Comparison of ENCODE assay signal across 6 worm cellular contexts in the genomic region with DNA sequence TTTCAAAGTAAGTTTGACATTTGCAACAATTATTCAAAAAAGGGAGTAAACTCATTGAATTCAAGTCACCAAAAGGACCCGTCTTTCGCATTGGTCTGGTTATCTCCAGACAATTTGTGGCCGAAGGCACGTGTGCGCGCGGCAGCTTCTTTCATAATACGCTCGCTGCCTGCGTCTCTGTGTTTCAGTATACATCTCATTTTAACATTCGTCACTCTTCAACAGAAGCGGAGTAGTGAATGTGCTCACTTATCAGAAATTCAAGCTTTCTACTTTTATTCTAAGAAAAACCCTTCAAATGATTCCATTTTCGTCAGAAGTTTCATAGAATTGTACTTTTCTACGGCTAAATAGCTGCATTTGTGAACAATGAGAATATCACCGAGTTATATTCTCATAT.
TF ChIP-seq lines count a peak whose summit lies in the region.

No protein-coding gene starts in this region.

TF ChIP-seq in whole organism, L1 larva, 84 proteins besides CTCF, POLR2A, EP300 and RAD21 (continues in another document):
- TF ChIP-seq nhr-84 (tag; optimal IDR thresholded peaks at IDR 0.05; lab: Kevin White, UChicago): no peak
- peak; percentile 9 for TF ChIP-seq ceh-8 (GFP tag; optimal IDR thresholded peaks at IDR 0.05; lab: Kevin White, UChicago)
- no peak for TF ChIP-seq ama-1 (optimal IDR thresholded peaks at IDR 0.05; lab: Kevin White, UChicago)
- peak; percentile 64 for TF ChIP-seq xbp-1 (tag; optimal IDR thresholded peaks at IDR 0.05; lab: Kevin White, UChicago)
- TF ChIP-seq dsc-1 (tag; optimal IDR thresholded peaks at IDR 0.05; lab: Kevin White, UChicago): peak; percentile 84
- TF ChIP-seq efl-1 (optimal IDR thresholded peaks at IDR 0.05; lab: Kevin White, UChicago): peak; percentile 40 to 46
- peak; percentile 25 to 89 for TF ChIP-seq efl-1 (GFP tag; optimal IDR thresholded peaks at IDR 0.05 in 1 of 2; lab: Kevin White, UChicago)
- peak; percentile 52 for TF ChIP-seq fos-1 (tag; optimal IDR thresholded peaks at IDR 0.05; lab: Kevin White, UChicago)
- TF ChIP-seq nhr-77 (tag; optimal IDR thresholded peaks at IDR 0.05; lab: Kevin White, UChicago): peak; percentile 50
- TF ChIP-seq jun-1 (tag; optimal IDR thresholded peaks at IDR 0.05; lab: Kevin White, UChicago): peak; percentile 40
- peak; percentile 77 for TF ChIP-seq sox-4 (tag; optimal IDR thresholded peaks at IDR 0.05; lab: Kevin White, UChicago)
- peak; percentile 54 for TF ChIP-seq snu-23 (GFP tag; optimal IDR thresholded peaks at IDR 0.05; lab: Kevin White, UChicago)
- TF ChIP-seq mdl-1 (tag; optimal IDR thresholded peaks at IDR 0.05; lab: Kevin White, UChicago): peak in 1 of 2 experiments; percentile 35
- no peak for TF ChIP-seq ceh-88 (GFP tag; IDR thresholded peaks at IDR 0.05; lab: Robert Waterston, UW)

TF ChIP-seq in whole organism, L2 larva, 48 proteins besides CTCF, POLR2A, EP300 and RAD21 (continues in another document):
- TF ChIP-seq nhr-21 (tag; optimal IDR thresholded peaks at IDR 0.05; lab: Kevin White, UChicago): peak; percentile 75
- TF ChIP-seq unc-55 (GFP tag; optimal IDR thresholded peaks at IDR 0.05; lab: Kevin White, UChicago): peak; percentile 75
- TF ChIP-seq lin-11 (tag; optimal IDR thresholded peaks at IDR 0.05; lab: Kevin White, UChicago): peak; percentile 40
- TF ChIP-seq nhr-129 (tag; optimal IDR thresholded peaks at IDR 0.05; lab: Kevin White, UChicago): peak; percentile 62
- TF ChIP-seq F13H6.1 (tag; optimal IDR thresholded peaks at IDR 0.05; lab: Kevin White, UChicago): no peak
- TF ChIP-seq ceh-82 (tag; optimal IDR thresholded peaks at IDR 0.05; lab: Kevin White, UChicago): no peak
- TF ChIP-seq unc-39 (tag; optimal IDR thresholded peaks at IDR 0.05; lab: Kevin White, UChicago): no peak
- no peak for TF ChIP-seq ztf-11 (tag; optimal IDR thresholded peaks at IDR 0.05; lab: Kevin White, UChicago)
- TF ChIP-seq nhr-25 (tag; optimal IDR thresholded peaks at IDR 0.05; lab: Kevin White, UChicago): no peak
- TF ChIP-seq nhr-10 (tag; optimal IDR thresholded peaks at IDR 0.05; lab: Kevin White, UChicago): no peak
- TF ChIP-seq lin-13 (GFP tag; optimal IDR thresholded peaks at IDR 0.05; lab: Kevin White, UChicago): peak; percentile 45
- TF ChIP-seq mdl-1 (tag; optimal IDR thresholded peaks at IDR 0.05; lab: Kevin White, UChicago): peak; percentile 88 to 89
- peak in 1 of 2 experiments; percentile 76 for TF ChIP-seq lsy-2 (tag; optimal IDR thresholded peaks at IDR 0.05; lab: Kevin White, UChicago)
- TF ChIP-seq mab-5 (tag; optimal IDR thresholded peaks at IDR 0.05; lab: Kevin White, UChicago): no peak
- peak; percentile 87 for TF ChIP-seq C34F6.9 (tag; optimal IDR thresholded peaks at IDR 0.05; lab: Kevin White, UChicago)

TF ChIP-seq in whole organism, L3 larva, 47 proteins besides CTCF, POLR2A, EP300 and RAD21 (continues in another document):
- TF ChIP-seq snpc-4 (tag; optimal IDR thresholded peaks at IDR 0.05; lab: Kevin White, UChicago) (peak; percentile 41), elt-2 (tag; optimal IDR thresholded peaks at IDR 0.05; lab: Kevin White, UChicago) (peak; percentile 2), ceh-16 (tag; optimal IDR thresholded peaks at IDR 0.05; lab: Kevin White, UChicago) (no peak), lin-39 (tag; optimal IDR thresholded peaks at IDR 0.05; lab: Kevin White, UChicago) (peak; percentile 36), R02D3.7 (tag; optimal IDR thresholded peaks at IDR 0.05; lab: Kevin White, UChicago) (no peak), fkh-2 (tag; optimal IDR thresholded peaks at IDR 0.05; lab: Kevin White, UChicago) (no peak), nhr-76 (tag; optimal IDR thresholded peaks at IDR 0.05; lab: Kevin White, UChicago) (no peak), nhr-43 (tag; optimal IDR thresholded peaks at IDR 0.05; lab: Kevin White, UChicago; ENCODE audit: poor library complexity, severe bottlenecking) (no peak), ZK546.5 (tag; optimal IDR thresholded peaks at IDR 0.05; lab: Kevin White, UChicago) (no peak), mdl-1 (tag; optimal IDR thresholded peaks at IDR 0.05; lab: Kevin White, UChicago) (peak; percentile 81), pqm-1 (tag; optimal IDR thresholded peaks at IDR 0.05; lab: Kevin White, UChicago) (no peak), daf-12 (tag; optimal IDR thresholded peaks at IDR 0.05; lab: Kevin White, UChicago) (no peak), nfya-1 (tag; optimal IDR thresholded peaks at IDR 0.05; lab: Kevin White, UChicago; ENCODE audit: insufficient read depth) (peak; percentile 73), lsy-12 (tag; optimal IDR thresholded peaks at IDR 0.05; lab: Kevin White, UChicago) (no peak), zag-1 (tag; optimal IDR thresholded peaks at IDR 0.05; lab: Kevin White, UChicago) (no peak)

TF ChIP-seq in whole organism, L4 larva, 104 proteins besides CTCF, POLR2A, EP300 and RAD21 (continues in another document):
- TF ChIP-seq F37D6.2 (tag; optimal IDR thresholded peaks at IDR 0.05; lab: Kevin White, UChicago): peak; percentile 11
- no peak for TF ChIP-seq mxl-2 (GFP tag; conservative IDR thresholded peaks at IDR 0.05; lab: Robert Waterston, UW)
- TF ChIP-seq aly-2 (tag; optimal IDR thresholded peaks at IDR 0.05; lab: Kevin White, UChicago): no peak
- peak; percentile 41 for TF ChIP-seq nhr-48 (tag; optimal IDR thresholded peaks at IDR 0.05; lab: Kevin White, UChicago)
- TF ChIP-seq madf-5 (GFP tag; IDR thresholded peaks at IDR 0.05; lab: Robert Waterston, UW): no peak
- TF ChIP-seq hif-1 (tag; optimal IDR thresholded peaks at IDR 0.05; lab: Kevin White, UChicago): no peak
- peak; percentile 41; the same call in 1 of the 2 replicates for TF ChIP-seq dmd-6 (GFP tag; IDR thresholded peaks at IDR 0.05; lab: Robert Waterston, UW)
- peak; percentile 84 for TF ChIP-seq nhr-11 (tag; optimal IDR thresholded peaks at IDR 0.05; lab: Kevin White, UChicago)
- no peak for TF ChIP-seq Y105C5A.15 (GFP tag; IDR thresholded peaks at IDR 0.05; lab: Robert Waterston, UW)
- peak; percentile 70; the same call in 1 of the 2 replicates for TF ChIP-seq ctbp-1 (GFP tag; IDR thresholded peaks at IDR 0.05; lab: Robert Waterston, UW)
- peak; percentile 15 for TF ChIP-seq fkh-10 (GFP tag; optimal IDR thresholded peaks at IDR 0.05; lab: Kevin White, UChicago)
- TF ChIP-seq snpc-1.2 (GFP tag; IDR thresholded peaks at IDR 0.05; lab: Robert Waterston, UW): peak; percentile 45; the same call in 1 of the 2 replicates
- no peak for TF ChIP-seq mep-1 (tag; optimal IDR thresholded peaks at IDR 0.05; lab: Kevin White, UChicago)
- TF ChIP-seq ztf-11 (tag; optimal IDR thresholded peaks at IDR 0.05; lab: Kevin White, UChicago): no peak
- TF ChIP-seq mxl-3 (GFP tag; optimal IDR thresholded peaks at IDR 0.05; lab: Kevin White, UChicago): peak; percentile 77

TF ChIP-seq in whole organism, late embryonic, 69 proteins besides CTCF, POLR2A, EP300 and RAD21:
- TF ChIP-seq lim-6 (tag; optimal IDR thresholded peaks at IDR 0.05; lab: Kevin White, UChicago): no peak
- TF ChIP-seq nfya-1 (tag; optimal IDR thresholded peaks at IDR 0.05; lab: Kevin White, UChicago): no peak
- TF ChIP-seq F13H6.1 (tag; optimal IDR thresholded peaks at IDR 0.05; lab: Kevin White, UChicago): no peak
- peak; percentile 40 for TF ChIP-seq unc-42 (tag; optimal IDR thresholded peaks at IDR 0.05; lab: Kevin White, UChicago)
- TF ChIP-seq ceh-14 (tag; optimal IDR thresholded peaks at IDR 0.05; lab: Kevin White, UChicago): no peak
- TF ChIP-seq ztf-16 (tag; optimal IDR thresholded peaks at IDR 0.05; lab: Kevin White, UChicago): no peak
- TF ChIP-seq elt-2 (tag; optimal IDR thresholded peaks at IDR 0.05; lab: Kevin White, UChicago): no peak
- TF ChIP-seq hlh-30 (tag; optimal IDR thresholded peaks at IDR 0.05; lab: Kevin White, UChicago; ENCODE audit: insufficient read depth): peak; percentile 27
TF ChIP-seq in whole organism, late embryonic: peak in this region for 2.

TF ChIP-seq in whole organism, young adult, 124 proteins besides CTCF, POLR2A, EP300 and RAD21:
- TF ChIP-seq nhr-120 (GFP tag; IDR thresholded peaks at IDR 0.05; lab: Robert Waterston, UW) (no peak), madf-10 (tag; optimal IDR thresholded peaks at IDR 0.05; lab: Kevin White, UChicago) (no peak), F23B12.7 (tag; optimal IDR thresholded peaks at IDR 0.05; lab: Kevin White, UChicago; ENCODE audit: insufficient read depth) (no peak), hmg-1.2 (GFP tag; IDR thresholded peaks at IDR 0.05; lab: Robert Waterston, UW) (peak; percentile 73; the same call in 1 of the 2 replicates), hmg-20 (GFP tag; IDR thresholded peaks at IDR 0.05; lab: Robert Waterston, UW) (no peak), hsf-1 (GFP tag; IDR thresholded peaks at IDR 0.05; lab: Robert Waterston, UW) (no peak), cebp-1 (GFP tag; IDR thresholded peaks at IDR 0.05; lab: Robert Waterston, UW) (peak; percentile 71; the same call in 1 of the 2 replicates), cebp-1 (tag; optimal IDR thresholded peaks at IDR 0.05; lab: Kevin White, UChicago) (peak; percentile 92), snpc-1.1 (tag; optimal IDR thresholded peaks at IDR 0.05; lab: Kevin White, UChicago; ENCODE audit: insufficient read depth) (no peak), zfh-2 (GFP tag; conservative IDR thresholded peaks at IDR 0.05; lab: Robert Waterston, UW) (no peak), Y53F4B.3 (GFP tag; IDR thresholded peaks at IDR 0.05; lab: Robert Waterston, UW) (no peak), lin-35 (GFP tag; optimal IDR thresholded peaks at IDR 0.05; lab: Kevin White, UChicago) (no peak), nhr-80 (tag; optimal IDR thresholded peaks at IDR 0.05; lab: Kevin White, UChicago) (no peak), xnd-1 (tag; optimal IDR thresholded peaks at IDR 0.05; lab: Kevin White, UChicago) (no peak), madf-6 (GFP tag; IDR thresholded peaks at IDR 0.05; lab: Robert Waterston, UW) (no peak), ceh-79 (tag; optimal IDR thresholded peaks at IDR 0.05; lab: Kevin White, UChicago) (no peak), F57C9.4 (tag; optimal IDR thresholded peaks at IDR 0.05; lab: Kevin White, UChicago) (no peak), nfyb-1 (GFP tag; IDR thresholded peaks at IDR 0.05; lab: Robert Waterston, UW) (0 out of 2 replicates have a peak, but pooled peaks have one; percentile 9), dpl-1 (GFP tag; optimal IDR thresholded peaks at IDR 0.05; lab: Kevin White, UChicago) (no peak), egrh-3 (GFP tag; IDR thresholded peaks at IDR 0.05; lab: Robert Waterston, UW) (no peak), F37B4.10 (GFP tag; IDR thresholded peaks at IDR 0.05; lab: Robert Waterston, UW) (no peak), hlh-26 (GFP tag; conservative IDR thresholded peaks at IDR 0.05; lab: Robert Waterston, UW) (no peak)
